Fruit fly (Drosophila melanogaster) whole organism, embryonic: Measurements from ENCODE around the gene CG13482.

ENCODE experiments used
- Antp ChIP-seq: fragments of 200-800 bp; sonication (Bioruptor generic); optimal IDR thresholded peaks from 3 replicates; lab custom pipeline; 2016; ENCODE audit warnings: missing biosample characterization, missing genetic modification characterization
- CG11560 ChIP-seq: fragments of 200-800 bp; sonication (Bioruptor generic); IDR thresholded peaks from 3 replicates; pipeline ENCODE4 v1.3.6; 2022; ENCODE audit warnings: missing biosample characterization, missing genetic modification characterization
- CG12104 ChIP-seq: fragments of 200-800 bp; sonication (Bioruptor generic); optimal IDR thresholded peaks from 3 replicates; lab custom pipeline; 2016; ENCODE audit warnings: missing biosample characterization, missing genetic modification characterization
- CG1233 ChIP-seq: fragments of 200-800 bp; sonication (Bioruptor generic); optimal IDR thresholded peaks from 4 replicates; lab custom pipeline; 2018; ENCODE audit warnings: missing biosample characterization, mild to moderate bottlenecking, missing genetic modification characterization
- CG12744 ChIP-seq: fragments of 200-800 bp; sonication (Bioruptor generic); optimal IDR thresholded peaks from 2 replicates; lab custom pipeline; 2016; ENCODE audit warnings: missing biosample characterization, missing genetic modification characterization
- CG13287 ChIP-seq: fragments of 200-800 bp; sonication (Bioruptor generic); IDR thresholded peaks from 2 replicates; pipeline ENCODE4 v1.3.6; 2022; ENCODE audit warnings: missing biosample characterization, missing genetic modification characterization; ENCODE audit not compliant: partially characterized antibody
- CG14014 ChIP-seq: fragments of 200-800 bp; sonication (Bioruptor generic); IDR thresholded peaks from 2 replicates; pipeline ENCODE4 v1.3.6; 2022; ENCODE audit warnings: missing biosample characterization, missing genetic modification characterization
- CG2712 ChIP-seq: fragments of 200-800 bp; optimal IDR thresholded peaks from 3 replicates; lab custom pipeline; 2019; ENCODE audit warnings: missing biosample characterization, mild to moderate bottlenecking, missing genetic modification characterization, moderate library complexity
- CG30020 ChIP-seq: fragments of 200-800 bp; optimal IDR thresholded peaks from 2 replicates; lab custom pipeline; 2019; ENCODE audit warnings: missing biosample characterization, mild to moderate bottlenecking, missing genetic modification characterization, moderate library complexity
- CG30403 ChIP-seq: fragments of 200-800 bp; sonication (Bioruptor generic); optimal IDR thresholded peaks from 3 replicates; lab custom pipeline; 2016; ENCODE audit warnings: missing biosample characterization, missing genetic modification characterization
- CG31365 ChIP-seq: fragments of 200-800 bp; sonication (Bioruptor generic); optimal IDR thresholded peaks from 2 replicates; lab custom pipeline; 2018; ENCODE audit warnings: missing biosample characterization, mild to moderate bottlenecking, missing genetic modification characterization
- CG32532 ChIP-seq: fragments of 200-800 bp; sonication (Bioruptor generic); IDR thresholded peaks from 2 replicates; pipeline ENCODE4 v1.3.6; 2022; ENCODE audit warnings: missing biosample characterization, missing genetic modification characterization
- CG33213 ChIP-seq: fragments of 200-800 bp; sonication (Bioruptor generic); optimal IDR thresholded peaks from 3 replicates; lab custom pipeline; 2016; ENCODE audit warnings: missing biosample characterization, missing genetic modification characterization
- CG4360 ChIP-seq: fragments of 200-800 bp; sonication (Bioruptor generic); IDR thresholded peaks from 2 replicates; pipeline ENCODE4 v1.3.6; 2022; ENCODE audit warnings: missing biosample characterization, missing genetic modification characterization
- CG4617 ChIP-seq: fragments of 200-800 bp; sonication (Bioruptor generic); optimal IDR thresholded peaks from 3 replicates; lab custom pipeline; 2016; ENCODE audit warnings: missing biosample characterization, missing genetic modification characterization, borderline replicate concordance
- CG6813 ChIP-seq: fragments of 200-800 bp; sonication (Bioruptor generic); optimal IDR thresholded peaks from 2 replicates; lab custom pipeline; 2017; ENCODE audit warnings: missing biosample characterization, missing genetic modification characterization, mild to moderate bottlenecking, moderate library complexity, missing genetic modification reagents
- CG7271 ChIP-seq: fragments of 200-800 bp; sonication (Bioruptor generic); optimal IDR thresholded peaks from 2 replicates; lab custom pipeline; 2018; ENCODE audit warnings: missing biosample characterization, mild to moderate bottlenecking, missing genetic modification characterization, moderate library complexity
- CG7928 ChIP-seq: fragments of 200-800 bp; sonication (Bioruptor generic); optimal IDR thresholded peaks from 2 replicates; lab custom pipeline; 2017; ENCODE audit warnings: missing biosample characterization, mild to moderate bottlenecking, missing genetic modification characterization
- CG7963 ChIP-seq: fragments of 200-800 bp; sonication (Bioruptor generic); IDR thresholded peaks from 3 replicates; pipeline ENCODE4 v1.3.6; 2022; ENCODE audit warnings: missing biosample characterization, missing genetic modification characterization; ENCODE audit not compliant: partially characterized antibody
- Dad ChIP-seq: fragments of 200-800 bp; sonication (Bioruptor generic); optimal IDR thresholded peaks from 3 replicates; lab custom pipeline; 2016; ENCODE audit warnings: missing biosample characterization, missing genetic modification characterization
- Dfd ChIP-seq, 2 experiments: fragments of >200 bp; optimal IDR thresholded peaks; 2 replicates each; lab custom pipeline; 2017; ENCODE audit warnings: missing biosample characterization in 2 of 2, missing genetic modification characterization in 2 of 2
- E2f1 ChIP-seq: fragments of 200-800 bp; sonication (Bioruptor generic); IDR thresholded peaks from 2 replicates; pipeline ENCODE4 v1.3.6; 2022; ENCODE audit warnings: missing biosample characterization, missing genetic modification characterization
- H15 ChIP-seq: fragments of 200-800 bp; sonication (Bioruptor generic); IDR thresholded peaks from 3 replicates; pipeline ENCODE4 v1.3.6; 2022; ENCODE audit warnings: missing biosample characterization, missing genetic modification characterization
- HLH54F ChIP-seq: fragments of 200-800 bp; sonication (Bioruptor generic); optimal IDR thresholded peaks from 3 replicates; lab custom pipeline; 2016; ENCODE audit warnings: missing biosample characterization, missing genetic modification characterization
- Hr51 ChIP-seq, 2 experiments: fragments of 200-800 bp; sonication (Bioruptor generic); optimal IDR thresholded peaks; 2 replicates in 1 of 2; 3 replicates in 1 of 2; lab custom pipeline; 2016 to 2018; ENCODE audit warnings: missing biosample characterization in 2 of 2, missing genetic modification characterization in 2 of 2, mild to moderate bottlenecking in 1 of 2, moderate library complexity in 1 of 2
- Kr ChIP-seq: fragments of 200-800 bp; sonication (Bioruptor generic); optimal IDR thresholded peaks from 2 replicates; lab custom pipeline; 2017; ENCODE audit warnings: missing biosample characterization, mild to moderate bottlenecking, missing genetic modification characterization
- Med ChIP-seq: fragments of 200-800 bp; sonication (Bioruptor generic); peaks from one replicate; lab custom pipeline; 2016; ENCODE audit warnings: missing biosample characterization, missing genetic modification characterization, mild to moderate bottlenecking, inconsistent platforms, moderate library complexity
- Optix ChIP-seq: fragments of 200-800 bp; sonication (Bioruptor generic); IDR thresholded peaks from 3 replicates; pipeline ENCODE4 v1.3.6; 2022; ENCODE audit warnings: missing biosample characterization, missing genetic modification characterization
- Pdp1 ChIP-seq, 2 experiments: fragments of 200-800 bp; sonication (Bioruptor generic); optimal IDR thresholded peaks; 3 replicates each; lab custom pipeline; 2016; ENCODE audit warnings: missing biosample characterization in 2 of 2, missing genetic modification characterization in 2 of 2, mild to moderate bottlenecking in 1 of 2, moderate library complexity in 1 of 2
- Sry-δ ChIP-seq: fragments of 200-800 bp; sonication (Bioruptor generic); optimal IDR thresholded peaks from 2 replicates; lab custom pipeline; 2016; ENCODE audit warnings: missing biosample characterization, missing genetic modification characterization
- ab ChIP-seq: fragments of 200-800 bp; sonication (Bioruptor generic); optimal IDR thresholded peaks from 2 replicates; lab custom pipeline; 2016; ENCODE audit warnings: missing biosample characterization, missing genetic modification characterization
- ash1 ChIP-seq: fragments of 200-800 bp; sonication (Bioruptor generic); optimal IDR thresholded peaks from 2 replicates; lab custom pipeline; 2018; ENCODE audit warnings: missing biosample characterization, mild to moderate bottlenecking, missing genetic modification characterization
- bigmax ChIP-seq: fragments of 200-800 bp; sonication (Bioruptor generic); optimal IDR thresholded peaks from 2 replicates; lab custom pipeline; 2018; ENCODE audit warnings: missing biosample characterization, mild to moderate bottlenecking, missing genetic modification characterization
- br ChIP-seq: fragments of >200 bp; optimal IDR thresholded peaks from 2 replicates; lab custom pipeline; 2017
- cad ChIP-seq: fragments of >200 bp; optimal IDR thresholded peaks from 2 replicates; lab custom pipeline; 2017; ENCODE audit warnings: missing biosample characterization, missing genetic modification characterization
- crol ChIP-seq: fragments of 200-800 bp; sonication (Bioruptor generic); IDR thresholded peaks from 2 replicates; pipeline ENCODE4 v1.3.6; 2022; ENCODE audit warnings: missing biosample characterization, missing genetic modification characterization
- da ChIP-seq: fragments of 200-800 bp; sonication (Bioruptor generic); optimal IDR thresholded peaks from 2 replicates; lab custom pipeline; 2016; ENCODE audit warnings: missing biosample characterization, missing genetic modification characterization
- en ChIP-seq: fragments of 200-800 bp; sonication (Bioruptor generic); optimal IDR thresholded peaks from 2 replicates; lab custom pipeline; 2016; ENCODE audit warnings: missing biosample characterization, missing genetic modification characterization
- gce ChIP-seq: fragments of 200-800 bp; sonication (Bioruptor generic); IDR thresholded peaks from 3 replicates; pipeline ENCODE4 v1.3.6; 2022; ENCODE audit warnings: missing biosample characterization, missing genetic modification characterization
- gcm ChIP-seq: fragments of 200-800 bp; sonication (Bioruptor generic); optimal IDR thresholded peaks from 2 replicates; lab custom pipeline; 2019; ENCODE audit warnings: missing biosample characterization, mild to moderate bottlenecking, missing genetic modification characterization, moderate library complexity
- gsb ChIP-seq: fragments of 200-800 bp; sonication (Bioruptor generic); IDR thresholded peaks from 2 replicates; pipeline ENCODE4 v1.3.6; 2022; ENCODE audit warnings: missing biosample characterization, missing genetic modification characterization
- her ChIP-seq: fragments of 200-800 bp; sonication (Bioruptor generic); optimal IDR thresholded peaks from 2 replicates; lab custom pipeline; 2016; ENCODE audit warnings: missing biosample characterization, missing genetic modification characterization
- ken ChIP-seq: fragments of 200-800 bp; sonication (Bioruptor generic); IDR thresholded peaks from 3 replicates; pipeline ENCODE4 v1.3.6; 2022; ENCODE audit warnings: missing biosample characterization, missing genetic modification characterization
- lov ChIP-seq, 2 experiments: fragments of 200-800 bp in 1 of 2; fragments of >200 bp in 1 of 2; sonication (Bioruptor generic) in 1 of 2; IDR thresholded peaks in 1 of 2; optimal IDR thresholded peaks in 1 of 2; 2 replicates in 1 of 2; 3 replicates in 1 of 2; pipeline versions ENCODE4 v1.3.6 to Lab custom; 2017 to 2022; ENCODE audit warnings: missing biosample characterization in 1 of 2, missing genetic modification characterization in 1 of 2
- nau ChIP-seq: fragments of 200-800 bp; sonication (Bioruptor generic); optimal IDR thresholded peaks from 3 replicates; lab custom pipeline; 2017; ENCODE audit warnings: missing biosample characterization, mild to moderate bottlenecking, missing genetic modification characterization, missing genetic modification reagents
- phol ChIP-seq: fragments of 200-800 bp; sonication (Bioruptor generic); optimal IDR thresholded peaks from 3 replicates; lab custom pipeline; 2018; ENCODE audit warnings: missing biosample characterization, mild to moderate bottlenecking, missing genetic modification characterization, moderate library complexity
- psq ChIP-seq: fragments of 200-800 bp; sonication (Bioruptor generic); optimal IDR thresholded peaks from 2 replicates; lab custom pipeline; 2017; ENCODE audit warnings: missing biosample characterization, missing genetic modification characterization
- tll ChIP-seq, 2 experiments: fragments of 200-800 bp in 1 of 2; fragments of >200 bp in 1 of 2; sonication (Bioruptor generic) in 1 of 2; optimal IDR thresholded peaks; 2 replicates each; lab custom pipeline; 2017 to 2019; ENCODE audit warnings: missing biosample characterization in 2 of 2, missing genetic modification characterization in 2 of 2, mild to moderate bottlenecking in 1 of 2, moderate library complexity in 1 of 2
- usp ChIP-seq: fragments of >200 bp; optimal IDR thresholded peaks from 2 replicates; lab custom pipeline; 2017; ENCODE audit warnings: missing biosample characterization, missing genetic modification characterization
- vvl ChIP-seq: fragments of 200-800 bp; sonication (Bioruptor generic); IDR thresholded peaks from 2 replicates; pipeline ENCODE4 v1.3.6; 2022; ENCODE audit warnings: missing biosample characterization, missing genetic modification characterization
- yki ChIP-seq: fragments of >200 bp; optimal IDR thresholded peaks from 3 replicates; lab custom pipeline; 2018
- zfh1 ChIP-seq: fragments of 200-800 bp; sonication (Bioruptor generic); IDR thresholded peaks from 3 replicates; pipeline ENCODE4 v1.3.6; 2022; ENCODE audit warnings: missing biosample characterization, missing genetic modification characterization

The CG13482 gene

dm6 chr3L:14325285-14325684 is 3.9 kb upstream of the CG13482 start (continued):
- TF ChIP-seq CG33213 (GFP tag; lab: Kevin White, UChicago) (no peak), CG14014 (GFP tag; lab: Robert Waterston, UW) (no peak), CG32532 (GFP tag; lab: Robert Waterston, UW) (no peak; the same call in 1 of the 2 replicates), Pdp1 (GFP tag; optimal IDR thresholded peaks at IDR 0.05; lab: Kevin White, UChicago) (peak in 1 of 2 experiments; percentile 14), ab (GFP tag; lab: Kevin White, UChicago) (no peak), nau (GFP tag; lab: Kevin White, UChicago) (peak; percentile 17), usp (GFP tag; lab: Kevin White, UChicago) (no peak), HLH54F (GFP tag; lab: Kevin White, UChicago) (no peak), vvl (GFP tag; lab: Robert Waterston, UW) (peak; percentile 61), CG31365 (tag; lab: Kevin White, UChicago) (no peak), Med (GFP tag; lab: Kevin White, UChicago) (no peak), CG30403 (GFP tag; lab: Kevin White, UChicago) (peak; percentile 62), Optix (no peak), her (GFP tag; lab: Kevin White, UChicago) (no peak), CG11560 (tag; lab: Robert Waterston, UW) (no peak), gcm (GFP tag; lab: Kevin White, UChicago) (peak; percentile 22), gce (0 out of 3 replicates have a peak, but pooled peaks have one; percentile 24), CG4360 (GFP tag; lab: Robert Waterston, UW) (no peak), CG2712 (peak; percentile 82), CG7963 (GFP tag; lab: Robert Waterston, UW) (no peak), CG13287 (GFP tag; lab: Robert Waterston, UW) (no peak), Dfd (GFP tag; optimal IDR thresholded peaks at IDR 0.05; lab: Kevin White, UChicago) (no peak), Kr (GFP tag; lab: Kevin White, UChicago) (no peak), en (no peak), CG6813 (GFP tag; lab: Kevin White, UChicago) (peak; percentile 32), CG4617 (GFP tag; lab: Kevin White, UChicago) (no peak), yki (lab: Kevin White, UChicago) (no peak), CG30020 (tag; lab: Kevin White, UChicago) (peak; percentile 10), CG1233 (GFP tag; lab: Kevin White, UChicago) (peak; percentile 48), crol (GFP tag; lab: Robert Waterston, UW) (no peak), zfh1 (GFP tag; lab: Robert Waterston, UW) (no peak), E2f1 (GFP tag; lab: Robert Waterston, UW) (0 out of 2 replicates have a peak, but pooled peaks have one; percentile 30), gsb (GFP tag; lab: Robert Waterston, UW) (no peak), Antp (GFP tag; lab: Kevin White, UChicago) (no peak), lov (optimal IDR thresholded peaks at IDR 0.05; lab: Kevin White, UChicago) (no peak), lov (GFP tag; IDR thresholded peaks at IDR 0.05; lab: Robert Waterston, UW) (no peak), da (GFP tag; lab: Kevin White, UChicago) (no peak), CG7271 (tag; lab: Kevin White, UChicago) (no peak), tll (GFP tag; optimal IDR thresholded peaks at IDR 0.05; lab: Kevin White, UChicago) (no peak), phol (peak; percentile 80), br (no peak), ken (GFP tag; lab: Robert Waterston, UW) (no peak), cad (GFP tag; lab: Kevin White, UChicago) (no peak), Hr51 (GFP tag; optimal IDR thresholded peaks at IDR 0.05; lab: Kevin White, UChicago) (peak in 1 of 2 experiments; percentile 60), CG12104 (peak; percentile 29), Dad (GFP tag; lab: Kevin White, UChicago) (no peak), ash1 (no peak), CG12744 (GFP tag; lab: Kevin White, UChicago) (no peak), Sry-δ (no peak), H15 (GFP tag; lab: Robert Waterston, UW) (no peak), CG7928 (GFP tag; lab: Kevin White, UChicago) (no peak), bigmax (GFP tag; lab: Kevin White, UChicago) (no peak), psq (no peak)
